Worm (Caenorhabditis elegans) whole organism, L2 larva: ENCODE data around the gene F58E6.4.

Experiments
- alr-1 ChIP-seq: fragments of 150-350 bp; optimal IDR thresholded peaks from 2 replicates; lab custom pipeline; 2014; ENCODE audit warnings: missing biosample characterization, missing genetic modification characterization
- dmd-4 ChIP-seq: sonication (generic microtip); optimal IDR thresholded peaks from 2 replicates; lab custom pipeline; 2017; ENCODE audit warnings: missing biosample characterization, missing genetic modification characterization
- elt-1 ChIP-seq: fragments of 150-350 bp; optimal IDR thresholded peaks from 2 replicates; lab custom pipeline; 2014; ENCODE audit warnings: missing biosample characterization, missing genetic modification characterization
- mab-5 ChIP-seq: fragments of 150-350 bp; optimal IDR thresholded peaks from 2 replicates; lab custom pipeline; 2014; ENCODE audit warnings: missing biosample characterization, missing genetic modification characterization
- mdl-1 ChIP-seq, 2 experiments: fragments of 150-350 bp in 1 of 2; sonication (generic microtip) in 1 of 2; optimal IDR thresholded peaks; 2 replicates each; lab custom pipeline; 2017; ENCODE audit warnings: missing biosample characterization in 2 of 2, missing genetic modification characterization in 2 of 2
- nhr-11 ChIP-seq: fragments of 150-350 bp; optimal IDR thresholded peaks from 2 replicates; lab custom pipeline; 2014; ENCODE audit warnings: missing biosample characterization, missing genetic modification characterization
- nhr-23 ChIP-seq: fragments of 150-350 bp; optimal IDR thresholded peaks from 2 replicates; lab custom pipeline; 2014; ENCODE audit warnings: missing biosample characterization, missing genetic modification reagents, missing genetic modification characterization
- skn-1 ChIP-seq: sonication (generic microtip); optimal IDR thresholded peaks from 2 replicates; lab custom pipeline; 2017; ENCODE audit warnings: missing biosample characterization, missing genetic modification characterization
- unc-55 ChIP-seq: fragments of 150-350 bp; sonication (generic microtip); optimal IDR thresholded peaks from 3 replicates; lab custom pipeline; 2014; ENCODE audit warnings: missing biosample characterization, missing genetic modification reagents, missing genetic modification characterization
- unc-62 ChIP-seq: fragments of 150-350 bp; optimal IDR thresholded peaks from 2 replicates; lab custom pipeline; 2014; ENCODE audit warnings: missing biosample characterization, missing genetic modification reagents, missing genetic modification characterization

DNA sequence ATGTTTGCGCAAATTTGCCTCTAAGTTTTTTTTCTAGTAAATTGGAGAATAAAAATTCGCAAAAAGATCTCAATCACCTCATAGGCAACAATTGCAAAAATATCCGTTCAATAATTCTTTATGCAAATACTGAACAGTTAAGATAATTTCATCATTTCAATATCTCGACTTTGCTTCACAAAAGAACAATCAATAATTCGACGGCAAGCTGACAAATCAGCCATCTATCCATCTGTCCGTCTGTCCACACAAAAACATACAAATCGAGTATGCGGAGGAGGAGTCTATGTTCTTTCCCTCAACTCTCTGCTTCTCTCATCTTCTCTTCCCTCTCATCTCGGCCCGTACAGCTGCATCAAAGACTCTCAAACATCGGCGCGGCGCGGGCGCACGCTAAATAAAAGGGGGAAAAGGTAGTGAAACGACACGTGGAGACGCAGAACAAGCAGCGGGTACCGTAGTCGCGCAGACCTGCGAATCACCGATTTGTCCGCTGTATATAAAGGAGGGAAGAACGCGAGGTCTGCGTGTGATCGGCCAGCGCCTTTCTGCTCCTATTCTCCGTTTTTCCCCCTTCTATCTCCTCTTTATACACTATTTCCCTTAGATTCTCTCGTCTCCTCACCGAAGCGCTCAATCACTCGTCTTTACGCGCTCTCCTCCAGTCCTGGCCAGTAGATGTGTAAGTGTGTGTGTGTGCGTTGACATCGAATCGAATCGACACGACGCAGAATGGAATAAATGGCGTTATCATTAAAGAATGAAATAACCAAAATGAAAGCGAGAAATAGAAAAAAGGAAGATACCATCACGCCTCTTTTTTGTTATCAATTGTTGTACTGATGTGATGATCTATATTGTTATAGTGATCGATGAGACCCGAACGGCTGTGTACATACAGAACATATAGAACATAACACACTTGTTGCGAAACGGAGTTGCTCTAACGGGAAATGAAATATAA, 19.2 kb downstream of the F58E6.4 start:
- TF ChIP-seq nhr-23 (tag; lab: Kevin White, UChicago) (no peak), dmd-4 (no peak), unc-62 (GFP tag; lab: Kevin White, UChicago) (no peak), alr-1 (tag; lab: Kevin White, UChicago) (no peak), skn-1 (tag; lab: Kevin White, UChicago) (peak; percentile 55), elt-1 (no peak), nhr-11 (tag; lab: Kevin White, UChicago) (peak; percentile 77), mab-5 (tag; lab: Kevin White, UChicago) (peak; percentile 76), unc-55 (GFP tag; lab: Kevin White, UChicago) (peak; percentile 95), mdl-1 (tag; optimal IDR thresholded peaks at IDR 0.05; lab: Kevin White, UChicago) (peak; percentile 90 to 98)
